Fruit fly (Drosophila melanogaster) whole organism, adult: Measurements from ENCODE around the gene CG14818.

ENCODE experiments used
- CG11617 ChIP-seq: fragments of 200-800 bp; sonication (Bioruptor generic); optimal IDR thresholded peaks from 2 replicates; lab custom pipeline; 2017; ENCODE audit warnings: mild to moderate bottlenecking, missing biosample characterization, missing genetic modification reagents, missing genetic modification characterization
- CG5204 ChIP-seq: fragments of 200-800 bp; sonication (Bioruptor generic); optimal IDR thresholded peaks from 2 replicates; lab custom pipeline; 2016; ENCODE audit warnings: missing biosample characterization, missing genetic modification characterization

DNA sequence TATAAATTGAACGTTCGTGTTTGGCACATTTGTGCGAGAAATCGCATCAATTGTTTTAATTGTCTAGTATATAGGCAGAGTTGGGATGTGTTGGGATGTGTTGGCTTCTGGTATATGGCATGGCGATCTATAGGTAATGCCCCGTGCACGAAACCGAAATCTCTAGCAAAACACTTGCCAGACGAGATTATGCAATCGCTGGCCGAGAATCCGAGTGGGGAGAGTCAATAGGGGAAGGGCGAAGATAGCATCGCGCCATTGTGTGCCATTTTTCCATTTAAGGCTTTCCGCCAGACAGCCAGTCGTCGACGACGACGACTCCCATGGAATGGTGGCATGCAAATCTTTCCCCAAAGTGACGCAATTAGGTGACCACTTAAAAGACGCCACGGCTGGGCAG is 24.7 kb downstream of the CG14818 start:
- TF ChIP-seq CG11617 (GFP tag; lab: Kevin White, UChicago) (no peak), CG5204 (GFP tag; lab: Kevin White, UChicago) (no peak)
